Worm (Caenorhabditis elegans): ENCODE results near the gene C04C3.14.

C04C3.14 gene

ce11 chrIV:3395581-3395980 is at the start of gene C04C3.14:
Gene C04C3.14, plus strand, starts transcription at chrIV:3395881.
- no peak for TF ChIP-seq unc-62 (GFP tag; optimal IDR thresholded peaks at IDR 0.05)

ce11 chrIV:3348334-3348733 is 47.3 kb upstream of the C04C3.14 start:
- TF ChIP-seq unc-62 (GFP tag; optimal IDR thresholded peaks at IDR 0.05), result no peak

- TF ChIP-seq unc-62 (GFP tag; optimal IDR thresholded peaks at IDR 0.05), result no peak
Measured at ce11 chrIV:3349977-3350580, 45.6 kb upstream of the C04C3.14 start, which contains the start of gene elks-1. Gene elks-1, minus strand, starts transcription at chrIV:3350027.

- no peak for TF ChIP-seq unc-62 (GFP tag; optimal IDR thresholded peaks at IDR 0.05)
Measured at ce11 chrIV:3352019-3352418, 43.7 kb upstream of the C04C3.14 start.

ce11 chrIV:3354757-3355156 is 40.9 kb upstream of the C04C3.14 start, which contains the start of gene F42A6.1:
Gene F42A6.1, plus strand, starts transcription at chrIV:3355057.
- no peak for TF ChIP-seq unc-62 (GFP tag; optimal IDR thresholded peaks at IDR 0.05)

ce11 chrIV:3363221-3363620 is 32.5 kb upstream of the C04C3.14 start, which contains the start of gene Y55H10A.2:
Gene Y55H10A.2, plus strand, starts transcription at chrIV:3363521.
- TF ChIP-seq unc-62 (GFP tag; optimal IDR thresholded peaks at IDR 0.05), result no peak

- no peak for TF ChIP-seq unc-62 (GFP tag; optimal IDR thresholded peaks at IDR 0.05)
Measured at ce11 chrIV:3363784-3364183, 31.9 kb upstream of the C04C3.14 start.

- no peak for TF ChIP-seq unc-62 (GFP tag; optimal IDR thresholded peaks at IDR 0.05)
Measured at ce11 chrIV:3368638-3369247, 26.9 kb upstream of the C04C3.14 start, which contains the start of gene vha-19. Gene vha-19, plus strand, starts transcription at chrIV:3369197.

ce11 chrIV:3373370-3373769 is 22.3 kb upstream of the C04C3.14 start:
- no peak for TF ChIP-seq unc-62 (GFP tag; optimal IDR thresholded peaks at IDR 0.05)

- no peak for TF ChIP-seq unc-62 (GFP tag; optimal IDR thresholded peaks at IDR 0.05)
Measured at ce11 chrIV:3378080-3378804, 17.4 kb upstream of the C04C3.14 start, which contains the start of gene otub-4. Gene otub-4, minus strand, starts transcription at chrIV:3378130.

- TF ChIP-seq unc-62 (GFP tag; optimal IDR thresholded peaks at IDR 0.05), result no peak
Measured at ce11 chrIV:3382338-3382907, 13.3 kb upstream of the C04C3.14 start, which contains the start of gene B0546.3. Gene B0546.3, minus strand, starts transcription at chrIV:3382841.

- no peak for TF ChIP-seq unc-62 (GFP tag; optimal IDR thresholded peaks at IDR 0.05)
Measured at ce11 chrIV:3383203-3383602, 12.5 kb upstream of the C04C3.14 start.

- no peak for TF ChIP-seq unc-62 (GFP tag; optimal IDR thresholded peaks at IDR 0.05)
Measured at ce11 chrIV:3384047-3384446, 11.6 kb upstream of the C04C3.14 start, which contains the start of gene B0546.4. Gene B0546.4, minus strand, starts transcription at chrIV:3384147.

ce11 chrIV:3384593-3384992 is 11.1 kb upstream of the C04C3.14 start:
- no peak for TF ChIP-seq unc-62 (GFP tag; optimal IDR thresholded peaks at IDR 0.05)

- no peak for TF ChIP-seq unc-62 (GFP tag; optimal IDR thresholded peaks at IDR 0.05)
Measured at ce11 chrIV:3385337-3386215, 10.1 kb upstream of the C04C3.14 start, which contains the start of gene mai-2. Gene mai-2, plus strand, starts transcription at chrIV:3385910.

All from whole organism, dauer.